Worm (Caenorhabditis elegans): ENCODE results near the gene pyc-1.
A peak's percentile ranks its signal among the peaks of the same experiment; 100 is the strongest.

Gene pyc-1

ce11 chrV:11858299-11858698, 36.0 kb upstream of the pyc-1 start:
- peak in 1 of 2 experiments; percentile 19 for TF ChIP-seq lin-35 (GFP tag; optimal IDR thresholded peaks at IDR 0.05)
- TF ChIP-seq nhr-71 (tag; optimal IDR thresholded peaks at IDR 0.05), result peak; percentile 11
- no peak for TF ChIP-seq hlh-4 (tag; optimal IDR thresholded peaks at IDR 0.05)
- no peak for TF ChIP-seq nhr-12 (tag; optimal IDR thresholded peaks at IDR 0.05)
- TF ChIP-seq sup-37 (GFP tag; optimal IDR thresholded peaks at IDR 0.05), result no peak
- TF ChIP-seq lsy-2 (tag; optimal IDR thresholded peaks at IDR 0.05), result peak in 1 of 2 experiments; percentile 16
- peak; percentile 32; the same call in 1 of the 2 replicates for TF ChIP-seq nhr-19 (GFP tag; conservative IDR thresholded peaks at IDR 0.05)
- peak; percentile 45 for TF ChIP-seq lin-14 (GFP tag; optimal IDR thresholded peaks at IDR 0.05)
- TF ChIP-seq efl-1 (optimal IDR thresholded peaks at IDR 0.05), result no peak
- TF ChIP-seq efl-1 (GFP tag; optimal IDR thresholded peaks at IDR 0.05 in 1 of 2), result peak in 1 of 2 experiments; percentile 12
- peak; percentile 23 for TF ChIP-seq snu-23 (GFP tag; optimal IDR thresholded peaks at IDR 0.05)
- TF ChIP-seq unc-130 (tag; optimal IDR thresholded peaks at IDR 0.05), result peak; percentile 3
- TF ChIP-seq nhr-20 (tag; optimal IDR thresholded peaks at IDR 0.05), result peak; percentile 39
- TF ChIP-seq nhr-85 (tag), result peak; percentile 64
- TF ChIP-seq mep-1 (tag; optimal IDR thresholded peaks at IDR 0.05), result peak; percentile 23

ce11 chrV:11857756-11858155, 35.4 kb upstream of the pyc-1 start:
- no peak for TF ChIP-seq efl-1 (optimal IDR thresholded peaks at IDR 0.05)
- TF ChIP-seq efl-1 (GFP tag; optimal IDR thresholded peaks at IDR 0.05 in 1 of 2), result peak in 1 of 2 experiments; percentile 38
- TF ChIP-seq fkh-8 (tag; optimal IDR thresholded peaks at IDR 0.05), result no peak

ce11 chrV:11856022-11856421, 33.7 kb upstream of the pyc-1 start:
- TF ChIP-seq isw-1 (GFP tag; IDR thresholded peaks at IDR 0.05) (no peak), ets-5 (GFP tag; IDR thresholded peaks at IDR 0.05) (no peak), unc-130 (tag; optimal IDR thresholded peaks at IDR 0.05) (no peak), skn-1 (tag; optimal IDR thresholded peaks at IDR 0.05) (no peak), ceh-63 (GFP tag; optimal IDR thresholded peaks at IDR 0.05) (no peak), unc-30 (tag; optimal IDR thresholded peaks at IDR 0.05) (no peak), nhr-71 (tag; optimal IDR thresholded peaks at IDR 0.05) (no peak), tbx-2 (tag; optimal IDR thresholded peaks at IDR 0.05) (no peak), lin-39 (tag; optimal IDR thresholded peaks at IDR 0.05) (no peak), zag-1 (tag; optimal IDR thresholded peaks at IDR 0.05) (no peak), fkh-10 (GFP tag; optimal IDR thresholded peaks at IDR 0.05) (no peak), nhr-11 (tag; optimal IDR thresholded peaks at IDR 0.05) (no peak), vab-15 (tag; optimal IDR thresholded peaks at IDR 0.05) (no peak), mep-1 (tag; optimal IDR thresholded peaks at IDR 0.05) (no peak), nhr-28 (tag; optimal IDR thresholded peaks at IDR 0.05) (no peak)

- TF ChIP-seq nhr-71 (tag; optimal IDR thresholded peaks at IDR 0.05) (peak; percentile 64), fkh-8 (tag; optimal IDR thresholded peaks at IDR 0.05) (peak; percentile 82), nhr-11 (tag; optimal IDR thresholded peaks at IDR 0.05) (peak; percentile 54), C04F5.9 (tag; optimal IDR thresholded peaks at IDR 0.05) (no peak), irx-1 (tag; optimal IDR thresholded peaks at IDR 0.05) (no peak), tbx-2 (tag; optimal IDR thresholded peaks at IDR 0.05) (peak; percentile 27), hpl-2 (GFP tag; optimal IDR thresholded peaks at IDR 0.05) (no peak), lsy-2 (tag; optimal IDR thresholded peaks at IDR 0.05) (peak; percentile 1 to 20), nhr-20 (tag; optimal IDR thresholded peaks at IDR 0.05) (peak; percentile 20), swsn-7 (tag; optimal IDR thresholded peaks at IDR 0.05) (peak; percentile 29), nhr-47 (tag; optimal IDR thresholded peaks at IDR 0.05) (peak; percentile 60), Y116A8C.19 (tag; optimal IDR thresholded peaks at IDR 0.05; ENCODE audit: borderline replicate concordance) (no peak), ceh-88 (GFP tag; IDR thresholded peaks at IDR 0.05) (no peak), lin-14 (GFP tag; optimal IDR thresholded peaks at IDR 0.05) (peak; percentile 75), mep-1 (tag; optimal IDR thresholded peaks at IDR 0.05) (no peak), nhr-237 (tag; optimal IDR thresholded peaks at IDR 0.05) (peak; percentile 54)
These were observed 32.6 kb upstream of the pyc-1 start for ce11 chrV:11854905-11855304.

ce11 chrV:11853723-11854122, 31.4 kb upstream of the pyc-1 start:
- TF ChIP-seq lin-35 (GFP tag; optimal IDR thresholded peaks at IDR 0.05) (peak in 1 of 2 experiments; percentile 5), unc-86 (tag; optimal IDR thresholded peaks at IDR 0.05) (peak; percentile 23), C34B4.2 (tag; optimal IDR thresholded peaks at IDR 0.05) (no peak), hlh-17 (GFP tag; optimal IDR thresholded peaks at IDR 0.05; ENCODE audit: borderline replicate concordance) (no peak), nhr-71 (tag; optimal IDR thresholded peaks at IDR 0.05) (peak; percentile 28), zag-1 (tag; optimal IDR thresholded peaks at IDR 0.05) (no peak), C16A3.4 (tag; optimal IDR thresholded peaks at IDR 0.05) (no peak), skn-1 (tag; optimal IDR thresholded peaks at IDR 0.05) (peak; percentile 30), lin-14 (GFP tag; optimal IDR thresholded peaks at IDR 0.05) (peak; percentile 40)
